ENCODE assay signal across 2 fruit fly cellular contexts in the genomic region with DNA sequence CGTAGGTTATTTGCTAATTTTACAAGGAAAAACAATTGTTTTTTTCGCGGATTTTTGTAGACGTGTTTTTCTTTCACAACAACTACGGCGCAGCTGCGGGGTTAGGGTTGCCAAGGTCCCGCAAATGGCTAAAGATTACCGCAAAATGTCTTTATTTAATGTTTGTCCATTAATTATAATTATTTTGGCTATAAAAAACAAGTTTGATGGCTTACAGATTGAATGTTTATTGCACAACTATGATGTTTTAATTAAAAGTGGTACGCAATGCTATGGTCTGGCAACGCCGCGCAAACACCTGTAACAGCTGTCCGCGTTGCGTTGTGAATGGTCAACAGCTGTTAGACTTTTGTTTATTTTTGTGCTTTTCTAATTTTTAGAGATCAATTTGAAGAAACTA.
TF ChIP-seq lines count a peak whose summit lies in the region.

No protein-coding gene starts in this region.

TF ChIP-seq in whole organism, embryonic, 481 proteins besides CTCF, POLR2A, EP300 and RAD21 (continued from another document and continues in another):
- peak; percentile 37 for TF ChIP-seq D19B (GFP tag; optimal IDR thresholded peaks at IDR 0.05; lab: Kevin White, UChicago)
- TF ChIP-seq CG30020 (tag; optimal IDR thresholded peaks at IDR 0.05; lab: Kevin White, UChicago) = peak; percentile 39
- TF ChIP-seq vvl (GFP tag; IDR thresholded peaks at IDR 0.05; lab: Robert Waterston, UW) = peak; percentile 89
- TF ChIP-seq dan (GFP tag; IDR thresholded peaks at IDR 0.05; lab: Robert Waterston, UW) = no peak
- no peak for TF ChIP-seq Tbp (GFP tag; optimal IDR thresholded peaks at IDR 0.05; lab: Kevin White, UChicago)
- 0 out of 2 replicates have a peak, but pooled peaks have one; percentile 29 for TF ChIP-seq ranshi (GFP tag; IDR thresholded peaks at IDR 0.05; lab: Robert Waterston, UW)
- TF ChIP-seq zfh1 (GFP tag; IDR thresholded peaks at IDR 0.05; lab: Robert Waterston, UW) = peak; percentile 70; the same call in 2 of the 3 replicates
- peak; percentile 75 for TF ChIP-seq CG18476 (GFP tag; optimal IDR thresholded peaks at IDR 0.05; lab: Kevin White, UChicago)
- no peak for TF ChIP-seq ato (GFP tag; IDR thresholded peaks at IDR 0.05; lab: Robert Waterston, UW; ENCODE audit: partially characterized antibody)
- TF ChIP-seq CG12744 (GFP tag; optimal IDR thresholded peaks at IDR 0.05; lab: Kevin White, UChicago) = peak; percentile 10
- TF ChIP-seq CG3065 (GFP tag; optimal IDR thresholded peaks at IDR 0.05; lab: Kevin White, UChicago) = peak; percentile 25
- peak; percentile 62 for TF ChIP-seq shn (GFP tag; optimal IDR thresholded peaks at IDR 0.05; lab: Kevin White, UChicago)
- peak; percentile 16 for TF ChIP-seq CG30431 (GFP tag; optimal IDR thresholded peaks at IDR 0.05; lab: Kevin White, UChicago)
- no peak for TF ChIP-seq Lim3 (GFP tag; IDR thresholded peaks at IDR 0.05; lab: Robert Waterston, UW)
- TF ChIP-seq CG6813 (GFP tag; optimal IDR thresholded peaks at IDR 0.05; lab: Kevin White, UChicago) = no peak
- peak; percentile 79 to 91 for TF ChIP-seq Pdp1 (GFP tag; optimal IDR thresholded peaks at IDR 0.05; lab: Kevin White, UChicago)
- TF ChIP-seq CG4730 (GFP tag; IDR thresholded peaks at IDR 0.05; lab: Robert Waterston, UW) = peak; percentile 54; the same call in 1 of the 2 replicates
- TF ChIP-seq CG7987 (GFP tag; optimal IDR thresholded peaks at IDR 0.05; lab: Kevin White, UChicago) = peak; percentile 42
- TF ChIP-seq dimm (GFP tag; IDR thresholded peaks at IDR 0.05; lab: Robert Waterston, UW) = no peak
- TF ChIP-seq Jarid2 (GFP tag; optimal IDR thresholded peaks at IDR 0.05; lab: Kevin White, UChicago) = peak; percentile 6
- peak; percentile 66 for TF ChIP-seq CG8944 (GFP tag; optimal IDR thresholded peaks at IDR 0.05; lab: Kevin White, UChicago)
- TF ChIP-seq CG17612 (GFP tag; IDR thresholded peaks at IDR 0.05; lab: Robert Waterston, UW) = no peak
- peak; percentile 67 for TF ChIP-seq Aef1 (GFP tag; IDR thresholded peaks at IDR 0.05; lab: Robert Waterston, UW)
- TF ChIP-seq CG17359 (tag; optimal IDR thresholded peaks at IDR 0.05; lab: Kevin White, UChicago) = peak; percentile 80
- no peak for TF ChIP-seq br (optimal IDR thresholded peaks at IDR 0.05; lab: Kevin White, UChicago)
- TF ChIP-seq cg (GFP tag; optimal IDR thresholded peaks at IDR 0.05; lab: Kevin White, UChicago) = no peak
- no peak for TF ChIP-seq Oaz (GFP tag; IDR thresholded peaks at IDR 0.05; lab: Robert Waterston, UW)
- TF ChIP-seq CG32767 (GFP tag; IDR thresholded peaks at IDR 0.05; lab: Robert Waterston, UW) = peak; percentile 44; the same call in 1 of the 2 replicates
- no peak for TF ChIP-seq bowl (GFP tag; IDR thresholded peaks at IDR 0.05; lab: Robert Waterston, UW)
- TF ChIP-seq Xrp1 (GFP tag; IDR thresholded peaks at IDR 0.05; lab: Robert Waterston, UW) = peak; percentile 72
- no peak for TF ChIP-seq ham (GFP tag; IDR thresholded peaks at IDR 0.05; lab: Robert Waterston, UW)
- TF ChIP-seq Atf6 (GFP tag; IDR thresholded peaks at IDR 0.05; lab: Robert Waterston, UW) = 0 out of 2 replicates have a peak, but pooled peaks have one; percentile 39
- peak; percentile 65 for TF ChIP-seq CG14050 (GFP tag; IDR thresholded peaks at IDR 0.05; lab: Robert Waterston, UW)
- peak; percentile 91 for TF ChIP-seq Ets65A (GFP tag; lab: Kevin White, UChicago)
- peak; percentile 71 for TF ChIP-seq CG4854 (GFP tag; optimal IDR thresholded peaks at IDR 0.05; lab: Kevin White, UChicago)
- TF ChIP-seq croc (GFP tag; conservative IDR thresholded peaks at IDR 0.05; lab: Robert Waterston, UW) = peak; percentile 41; the same call in 2 of the 3 replicates
- TF ChIP-seq Sox100B (GFP tag; optimal IDR thresholded peaks at IDR 0.05; lab: Kevin White, UChicago) = peak; percentile 32
- TF ChIP-seq klu (GFP tag; IDR thresholded peaks at IDR 0.05; lab: Robert Waterston, UW) = no peak
- peak; percentile 74 for TF ChIP-seq Bteb2 (GFP tag; optimal IDR thresholded peaks at IDR 0.05; lab: Kevin White, UChicago)
- no peak for TF ChIP-seq TFAM (GFP tag; optimal IDR thresholded peaks at IDR 0.05; lab: Kevin White, UChicago)
- no peak for TF ChIP-seq CG7745 (tag; optimal IDR thresholded peaks at IDR 0.05; lab: Kevin White, UChicago)
- TF ChIP-seq Gug (GFP tag; IDR thresholded peaks at IDR 0.05; lab: Robert Waterston, UW) = peak; percentile 34; the same call in 1 of the 4 replicates
- peak; percentile 25 for TF ChIP-seq salm (tag; optimal IDR thresholded peaks at IDR 0.05; lab: Kevin White, UChicago)
- TF ChIP-seq CG2712 (tag; optimal IDR thresholded peaks at IDR 0.05; lab: Kevin White, UChicago) = peak; percentile 75
- TF ChIP-seq CG6765 (GFP tag; optimal IDR thresholded peaks at IDR 0.05; lab: Kevin White, UChicago) = no peak
- TF ChIP-seq stwl (tag; optimal IDR thresholded peaks at IDR 0.05; lab: Kevin White, UChicago) = peak; percentile 77
- TF ChIP-seq CG16779 (GFP tag; IDR thresholded peaks at IDR 0.05; lab: Robert Waterston, UW) = no peak
- TF ChIP-seq CG14710 (tag; optimal IDR thresholded peaks at IDR 0.05; lab: Kevin White, UChicago) = peak; percentile 77
- no peak for TF ChIP-seq GATAe (GFP tag; conservative IDR thresholded peaks at IDR 0.05; lab: Robert Waterston, UW)
- peak; percentile 78 for TF ChIP-seq zfh2 (GFP tag; optimal IDR thresholded peaks at IDR 0.05; lab: Kevin White, UChicago)
- peak; percentile 79 for TF ChIP-seq Rfx (GFP tag; IDR thresholded peaks at IDR 0.05; lab: Robert Waterston, UW)
- TF ChIP-seq CG17361 (GFP tag; IDR thresholded peaks at IDR 0.05; lab: Robert Waterston, UW) = peak; percentile 70
- TF ChIP-seq dati (GFP tag; IDR thresholded peaks at IDR 0.05; lab: Robert Waterston, UW) = no peak
- TF ChIP-seq dmrt99B (tag; optimal IDR thresholded peaks at IDR 0.05; lab: Kevin White, UChicago) = peak; percentile 68
- peak; percentile 59 for TF ChIP-seq fd96Cb (tag; optimal IDR thresholded peaks at IDR 0.05; lab: Kevin White, UChicago)
- peak; percentile 69 for TF ChIP-seq Nf-YC (tag; optimal IDR thresholded peaks at IDR 0.05; lab: Kevin White, UChicago)
- no peak for TF ChIP-seq CG3407 (GFP tag; optimal IDR thresholded peaks at IDR 0.05; lab: Kevin White, UChicago)
- no peak for TF ChIP-seq CG5180 (GFP tag; optimal IDR thresholded peaks at IDR 0.05; lab: Kevin White, UChicago)
- peak; percentile 39 for TF ChIP-seq run (tag; optimal IDR thresholded peaks at IDR 0.05; lab: Kevin White, UChicago)
- TF ChIP-seq eve (GFP tag; optimal IDR thresholded peaks at IDR 0.05; lab: Kevin White, UChicago) = no peak
- TF ChIP-seq tin (GFP tag; optimal IDR thresholded peaks at IDR 0.05; lab: Kevin White, UChicago) = peak; percentile 76
- TF ChIP-seq en (GFP tag; optimal IDR thresholded peaks at IDR 0.05; lab: Kevin White, UChicago) = no peak
- peak; percentile 36 for TF ChIP-seq slp2 (GFP tag; optimal IDR thresholded peaks at IDR 0.05; lab: Kevin White, UChicago)
- no peak for TF ChIP-seq CG7357 (GFP tag; IDR thresholded peaks at IDR 0.05; lab: Robert Waterston, UW)

TF ChIP-seq in whole organism, prepupa, 60 proteins besides CTCF, POLR2A, EP300 and RAD21 (continued from another document):
- TF ChIP-seq cyc (GFP tag; optimal IDR thresholded peaks at IDR 0.05; lab: Kevin White, UChicago) = peak; percentile 74
- TF ChIP-seq net (GFP tag; optimal IDR thresholded peaks at IDR 0.05; lab: Kevin White, UChicago) = peak; percentile 48
- TF ChIP-seq CG8632 (GFP tag; optimal IDR thresholded peaks at IDR 0.05; lab: Kevin White, UChicago) = peak; percentile 10
- TF ChIP-seq dac (GFP tag; optimal IDR thresholded peaks at IDR 0.05; lab: Kevin White, UChicago) = peak; percentile 48
- peak; percentile 65 for TF ChIP-seq CG32006 (GFP tag; optimal IDR thresholded peaks at IDR 0.05; lab: Kevin White, UChicago)
- TF ChIP-seq CG11762 (GFP tag; optimal IDR thresholded peaks at IDR 0.05; lab: Kevin White, UChicago; ENCODE audit: insufficient read depth) = peak; percentile 36
- peak; percentile 59 for TF ChIP-seq CG34406 (GFP tag; optimal IDR thresholded peaks at IDR 0.05; lab: Kevin White, UChicago)
- peak; percentile 64 for TF ChIP-seq Met (GFP tag; optimal IDR thresholded peaks at IDR 0.05; lab: Kevin White, UChicago)
- TF ChIP-seq CG8119 (GFP tag; IDR thresholded peaks at IDR 0.05; lab: Robert Waterston, UW) = peak; percentile 27; the same call in 1 of the 3 replicates
- no peak for TF ChIP-seq Lpt (GFP tag; optimal IDR thresholded peaks at IDR 0.05; lab: Kevin White, UChicago)
